Worm (Caenorhabditis elegans) whole organism, L4 larva: ENCODE measurements around the gene C15H11.1.

Experiments used
- ceh-28 ChIP-seq: fragments of 150-350 bp; optimal IDR thresholded peaks from 2 replicates; lab custom pipeline; 2014; ENCODE audit warnings: missing biosample characterization, missing genetic modification reagents, missing genetic modification characterization
- pqm-1 ChIP-seq: sonication (generic microtip); optimal IDR thresholded peaks from 2 replicates; lab custom pipeline; 2017; ENCODE audit warnings: missing biosample characterization, missing genetic modification characterization
- unc-62 ChIP-seq, 3 experiments: fragments of 150-350 bp in 1 of 3; sonication (generic microtip); optimal IDR thresholded peaks in 2 of 3; peaks in 1 of 3; 1 replicate in 1 of 3; 2 replicates in 2 of 3; lab custom pipeline; 2014 to 2017; ENCODE audit warnings: missing biosample characterization in 3 of 3, missing genetic modification characterization in 3 of 3, missing genetic modification reagents in 3 of 3, missing genotype in 1 of 3
- zag-1 ChIP-seq: fragments of 150-350 bp; optimal IDR thresholded peaks from 2 replicates; lab custom pipeline; 2014; ENCODE audit warnings: missing biosample characterization, missing genetic modification characterization
- ztf-11 ChIP-seq: fragments of 150-350 bp; optimal IDR thresholded peaks from 2 replicates; lab custom pipeline; 2014; ENCODE audit warnings: missing biosample characterization, missing genetic modification characterization

ce11 chrV:14380242-14380641 lies 13.4 kb upstream of the C15H11.1 start:
- TF ChIP-seq unc-62 (GFP tag; optimal IDR thresholded peaks at IDR 0.05 in 1 of 2; lab: Kevin White, UChicago) (peak in 1 of 2 experiments; percentile 96), unc-62 (tag; optimal IDR thresholded peaks at IDR 0.05; lab: Kevin White, UChicago) (no peak), ceh-28 (tag; lab: Kevin White, UChicago) (no peak), ztf-11 (no peak), zag-1 (no peak), pqm-1 (tag; lab: Kevin White, UChicago) (no peak)
